Fruit fly (Drosophila melanogaster) whole organism, pupa: ENCODE data around the gene PGRP-LE.

ENCODE experiments used
- CG10348 ChIP-seq: fragments of 200-800 bp; sonication (Bioruptor generic); IDR thresholded peaks from 2 replicates; pipeline ENCODE4 v1.3.6; 2022; ENCODE audit warnings: missing biosample characterization, missing genetic modification characterization
- CG12605 ChIP-seq: fragments of 200-800 bp; sonication (Bioruptor generic); IDR thresholded peaks from 2 replicates; pipeline ENCODE4 v1.3.6; 2022; ENCODE audit warnings: missing biosample characterization, missing genetic modification characterization
- CG32121 ChIP-seq: fragments of 200-800 bp; sonication (Bioruptor generic); IDR thresholded peaks from 2 replicates; pipeline ENCODE4 v1.3.6; 2022; ENCODE audit warnings: missing biosample characterization, missing genetic modification characterization
- EcR ChIP-seq: fragments of 200-800 bp; sonication (Bioruptor generic); optimal IDR thresholded peaks from 3 replicates; lab custom pipeline; 2019; ENCODE audit warnings: missing biosample characterization, missing genetic modification characterization, mild to moderate bottlenecking, moderate library complexity, missing genetic modification reagents
- Ets98B ChIP-seq: fragments of 200-800 bp; sonication (Bioruptor generic); IDR thresholded peaks from 2 replicates; pipeline ENCODE4 v1.3.6; 2022; ENCODE audit warnings: missing biosample characterization, missing genetic modification characterization
- gl ChIP-seq: fragments of 200-800 bp; sonication (Bioruptor generic); optimal IDR thresholded peaks from 2 replicates; lab custom pipeline; 2018; ENCODE audit warnings: missing biosample characterization, mild to moderate bottlenecking, missing genetic modification characterization

DNA sequence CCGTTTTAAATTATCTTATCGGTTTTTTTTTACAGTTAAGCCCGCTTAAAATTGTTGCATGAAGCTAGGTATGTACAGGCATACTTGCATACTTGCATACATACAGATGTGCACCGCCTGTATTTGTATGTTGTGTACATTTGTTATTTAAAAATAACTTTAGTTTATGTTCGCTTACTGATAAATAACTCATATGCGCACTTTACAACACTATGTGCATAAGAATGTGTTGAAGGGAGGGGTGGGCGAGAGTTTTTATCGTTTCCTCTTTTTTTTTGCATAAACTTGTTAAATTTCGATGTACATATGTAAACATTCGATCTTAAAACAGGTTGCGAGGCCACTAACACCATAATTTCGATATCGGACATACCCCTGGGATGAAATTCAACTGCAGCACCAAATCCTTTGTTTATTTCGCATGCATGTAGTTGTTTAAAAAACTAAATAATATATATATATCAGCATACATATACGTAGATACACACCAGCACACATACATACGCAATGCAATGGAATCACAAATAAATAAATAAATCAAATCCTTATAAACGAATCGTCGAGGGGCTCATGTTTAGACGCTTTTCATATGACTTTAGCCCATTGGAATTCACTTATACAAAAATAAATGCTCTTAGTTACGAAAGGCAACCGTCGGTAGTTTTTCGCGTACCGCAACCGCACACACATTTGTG, 43.8 kb downstream of the PGRP-LE start:
- TF ChIP-seq Ets98B (GFP tag; lab: Robert Waterston, UW) (no peak), CG12605 (GFP tag; lab: Robert Waterston, UW) (no peak), CG10348 (GFP tag; lab: Robert Waterston, UW) (no peak), CG32121 (GFP tag; lab: Robert Waterston, UW) (no peak), gl (tag; lab: Kevin White, UChicago) (no peak), EcR (GFP tag; lab: Kevin White, UChicago) (peak; percentile 11)
